Worm (Caenorhabditis elegans) whole organism, L1 larva: ENCODE data around the gene T05E12.3.
A peak's percentile ranks its signal among the peaks of the same experiment; 100 is the strongest.

Experiments used
- C34B4.2 ChIP-seq: sonication (generic microtip); optimal IDR thresholded peaks from 2 replicates; lab custom pipeline; 2017; ENCODE audit warnings: mild to moderate bottlenecking, missing genetic modification characterization, missing compliant biosample characterization
- Y116A8C.19 ChIP-seq: sonication (generic microtip); optimal IDR thresholded peaks from 2 replicates; lab custom pipeline; 2016; ENCODE audit warnings: missing compliant biosample characterization, missing genetic modification characterization, borderline replicate concordance
- aha-1 ChIP-seq: fragments of 150-350 bp; optimal IDR thresholded peaks from 2 replicates; lab custom pipeline; 2014; ENCODE audit warnings: missing biosample characterization, missing genetic modification characterization
- aly-2 ChIP-seq: fragments of 150-350 bp; optimal IDR thresholded peaks from 2 replicates; lab custom pipeline; 2014; ENCODE audit warnings: missing biosample characterization, missing genetic modification characterization
- blmp-1 ChIP-seq: fragments of 150-350 bp; optimal IDR thresholded peaks from 2 replicates; lab custom pipeline; 2014; ENCODE audit warnings: missing biosample characterization, missing genetic modification characterization
- ceh-63 ChIP-seq: fragments of 200-800 bp; sonication (Bioruptor generic); optimal IDR thresholded peaks from 2 replicates; lab custom pipeline; 2018; ENCODE audit warnings: mild to moderate bottlenecking, missing genetic modification characterization, missing compliant biosample characterization
- ceh-82 ChIP-seq, 3 experiments: fragments of 150-350 bp in 1 of 3; sonication (generic microtip) in 2 of 3; optimal IDR thresholded peaks; 2 replicates each; lab custom pipeline; 2014 to 2017; ENCODE audit warnings: missing biosample characterization in 3 of 3, missing genetic modification characterization in 3 of 3
- ces-1 ChIP-seq: fragments of 150-350 bp; optimal IDR thresholded peaks from 2 replicates; lab custom pipeline; 2014; ENCODE audit warnings: missing biosample characterization, missing genetic modification reagents, missing genetic modification characterization
- efl-1 ChIP-seq, 4 experiments: fragments of 150-350 bp; optimal IDR thresholded peaks in 3 of 4; peaks in 1 of 4; 1 replicate in 1 of 4; 2 replicates in 3 of 4; lab custom pipeline; 2014; ENCODE audit warnings: missing biosample characterization in 2 of 4, missing genetic modification characterization in 2 of 4, missing genetic modification reagents in 2 of 4
- egl-13 ChIP-seq: sonication (generic microtip); optimal IDR thresholded peaks from 2 replicates; lab custom pipeline; 2016; ENCODE audit warnings: missing genotype, missing genetic modification reagents, missing genetic modification characterization, missing compliant biosample characterization
- egl-27 ChIP-seq, 2 experiments: fragments of 150-350 bp in 1 of 2; sonication (generic microtip); optimal IDR thresholded peaks; 3 replicates each; lab custom pipeline; 2017 to 2018; ENCODE audit warnings: missing biosample characterization in 2 of 2, missing genetic modification characterization in 2 of 2, missing genetic modification reagents in 2 of 2
- elt-3 ChIP-seq, 6 experiments: fragments of 150-350 bp in 1 of 6; sonication (generic microtip); optimal IDR thresholded peaks; 2 replicates each; lab custom pipeline; 2017 to 2018; ENCODE audit warnings: missing biosample characterization in 6 of 6, missing genetic modification characterization in 6 of 6, inconsistent platforms in 1 of 6
- fkh-10 ChIP-seq: sonication (generic microtip); optimal IDR thresholded peaks from 2 replicates; lab custom pipeline; 2017; ENCODE audit warnings: missing biosample characterization, missing genetic modification reagents, missing genetic modification characterization
- fkh-4 ChIP-seq: sonication (generic microtip); optimal IDR thresholded peaks from 2 replicates; lab custom pipeline; 2016; ENCODE audit warnings: missing compliant biosample characterization, missing genetic modification characterization, borderline replicate concordance
- fos-1 ChIP-seq: fragments of 150-350 bp; optimal IDR thresholded peaks from 2 replicates; lab custom pipeline; 2014; ENCODE audit warnings: missing biosample characterization, missing genetic modification characterization
- grh-1 ChIP-seq: fragments of 200-800 bp; sonication (Bioruptor generic); IDR thresholded peaks from 2 replicates; pipeline ENCODE4 v1.3.6; 2022; ENCODE audit warnings: missing genetic modification reagents, missing genetic modification characterization, missing compliant biosample characterization
- hlh-4 ChIP-seq: sonication (generic microtip); optimal IDR thresholded peaks from 2 replicates; lab custom pipeline; 2016; ENCODE audit warnings: mild to moderate bottlenecking, missing genetic modification characterization, missing compliant biosample characterization
- hpl-2 ChIP-seq: fragments of 150-350 bp; optimal IDR thresholded peaks from 2 replicates; lab custom pipeline; 2014; ENCODE audit warnings: missing biosample characterization, missing genetic modification reagents, missing genetic modification characterization
- isw-1 ChIP-seq: fragments of 200-800 bp; sonication (Bioruptor generic); IDR thresholded peaks from 2 replicates; pipeline ENCODE4 v1.3.6; 2022; ENCODE audit warnings: missing genetic modification characterization, missing compliant biosample characterization
- jun-1 ChIP-seq: fragments of 150-350 bp; optimal IDR thresholded peaks from 2 replicates; lab custom pipeline; 2014; ENCODE audit warnings: missing biosample characterization, missing genetic modification reagents, missing genetic modification characterization
- lin-14 ChIP-seq: fragments of 200-800 bp; sonication (Bioruptor generic); optimal IDR thresholded peaks from 2 replicates; lab custom pipeline; 2018; ENCODE audit warnings: mild to moderate bottlenecking, missing genetic modification characterization, moderate library complexity, missing compliant biosample characterization
- lin-15B ChIP-seq: fragments of 150-350 bp; sonication (generic microtip); optimal IDR thresholded peaks from 3 replicates; lab custom pipeline; 2014; ENCODE audit warnings: missing biosample characterization, missing genetic modification characterization
- lin-39 ChIP-seq: fragments of 150-350 bp; optimal IDR thresholded peaks from 2 replicates; lab custom pipeline; 2014; ENCODE audit warnings: missing biosample characterization, missing genetic modification reagents, missing genetic modification characterization
- mab-9 ChIP-seq: fragments of 200-800 bp; sonication (Bioruptor generic); IDR thresholded peaks from 2 replicates; pipeline ENCODE4 v1.3.6; 2022; ENCODE audit warnings: missing genetic modification reagents, missing genetic modification characterization, missing compliant biosample characterization
- mef-2 ChIP-seq: fragments of 150-350 bp; optimal IDR thresholded peaks from 2 replicates; lab custom pipeline; 2014; ENCODE audit warnings: missing biosample characterization, missing genetic modification characterization
- nhr-12 ChIP-seq: sonication (generic microtip); optimal IDR thresholded peaks from 2 replicates; lab custom pipeline; 2017; ENCODE audit warnings: missing biosample characterization, missing genetic modification characterization
- nhr-20 ChIP-seq: sonication (generic microtip); optimal IDR thresholded peaks from 2 replicates; lab custom pipeline; 2016; ENCODE audit warnings: mild to moderate bottlenecking, missing genetic modification characterization, missing compliant biosample characterization
- nhr-237 ChIP-seq: fragments of 150-350 bp; optimal IDR thresholded peaks from 2 replicates; lab custom pipeline; 2014; ENCODE audit warnings: missing biosample characterization, missing genetic modification characterization
- nhr-28 ChIP-seq: fragments of 150-350 bp; optimal IDR thresholded peaks from 2 replicates; lab custom pipeline; 2014; ENCODE audit warnings: missing biosample characterization, missing genetic modification characterization
- nhr-47 ChIP-seq: sonication (generic microtip); optimal IDR thresholded peaks from 2 replicates; lab custom pipeline; 2016; ENCODE audit warnings: mild to moderate bottlenecking, missing genetic modification characterization, moderate library complexity, missing compliant biosample characterization
- nhr-71 ChIP-seq: sonication (generic microtip); optimal IDR thresholded peaks from 2 replicates; lab custom pipeline; 2016; ENCODE audit warnings: mild to moderate bottlenecking, missing genetic modification characterization, moderate library complexity, missing compliant biosample characterization
- nhr-84 ChIP-seq: sonication (generic microtip); optimal IDR thresholded peaks from 2 replicates; lab custom pipeline; 2017; ENCODE audit warnings: missing biosample characterization, missing genetic modification characterization
- nhr-85 ChIP-seq: sonication (generic microtip); peaks from one replicate; lab custom pipeline; 2016; ENCODE audit warnings: missing genetic modification characterization, inconsistent platforms, missing compliant biosample characterization
- nhr-90 ChIP-seq: sonication (generic microtip); optimal IDR thresholded peaks from 2 replicates; lab custom pipeline; 2016; ENCODE audit warnings: mild to moderate bottlenecking, missing genetic modification characterization, missing compliant biosample characterization; ENCODE audit not compliant: poor library complexity
- pax-3 ChIP-seq: fragments of 200-800 bp; sonication (Bioruptor generic); optimal IDR thresholded peaks from 2 replicates; lab custom pipeline; 2018; ENCODE audit warnings: mild to moderate bottlenecking, missing genetic modification characterization, moderate library complexity, missing compliant biosample characterization
- pqm-1 ChIP-seq: sonication (generic microtip); optimal IDR thresholded peaks from 3 replicates; lab custom pipeline; 2017; ENCODE audit warnings: missing biosample characterization, missing genetic modification characterization
- skn-1 ChIP-seq: fragments of 150-350 bp; optimal IDR thresholded peaks from 2 replicates; lab custom pipeline; 2014; ENCODE audit warnings: missing biosample characterization, missing genetic modification characterization
- snu-23 ChIP-seq: sonication (generic microtip); optimal IDR thresholded peaks from 2 replicates; lab custom pipeline; 2016; ENCODE audit warnings: missing genetic modification characterization, missing compliant biosample characterization
- tbx-2 ChIP-seq: sonication (generic microtip); optimal IDR thresholded peaks from 2 replicates; lab custom pipeline; 2016; ENCODE audit warnings: missing genetic modification characterization, missing compliant biosample characterization
- unc-130 ChIP-seq: fragments of 150-350 bp; optimal IDR thresholded peaks from 2 replicates; lab custom pipeline; 2017; ENCODE audit warnings: missing biosample characterization, missing genetic modification characterization, inconsistent platforms
- unc-30 ChIP-seq: sonication (generic microtip); optimal IDR thresholded peaks from 2 replicates; lab custom pipeline; 2017; ENCODE audit warnings: missing biosample characterization, missing genetic modification characterization
- unc-98 ChIP-seq: fragments of 200-800 bp; sonication (Bioruptor generic); IDR thresholded peaks from 2 replicates; pipeline ENCODE4 v1.3.6; 2022; ENCODE audit warnings: missing genetic modification characterization, missing compliant biosample characterization
- zag-1 ChIP-seq: fragments of 150-350 bp; optimal IDR thresholded peaks from 2 replicates; lab custom pipeline; 2014; ENCODE audit warnings: missing biosample characterization, missing genetic modification characterization

T05E12.3 gene

ce11 chrV:17079795-17080194 lies 2.0 kb upstream of the T05E12.3 start, which contains the start of gene srw-20:
Gene srw-20, minus strand, starts transcription at chrV:17079895.
- TF ChIP-seq elt-3 (tag; optimal IDR thresholded peaks at IDR 0.05; lab: Kevin White, UChicago) (no peak), grh-1 (GFP tag; lab: Robert Waterston, UW) (no peak), nhr-47 (no peak), snu-23 (GFP tag; lab: Kevin White, UChicago) (no peak), mef-2 (tag; lab: Kevin White, UChicago) (no peak), unc-98 (GFP tag; lab: Robert Waterston, UW) (no peak), fos-1 (tag; lab: Kevin White, UChicago) (no peak), fkh-4 (tag; lab: Kevin White, UChicago) (no peak), nhr-12 (tag; lab: Kevin White, UChicago) (no peak), unc-30 (no peak)
- TF ChIP-seq, all 84 proteins: peak for 0

ce11 chrV:17075900-17076299 lies 1.9 kb downstream of the T05E12.3 start, which contains the start of gene str-125:
Gene str-125, minus strand, starts transcription at chrV:17076000.
- TF ChIP-seq nhr-20 (tag; lab: Kevin White, UChicago) (no peak), nhr-85 (tag; lab: Kevin White, UChicago) (no peak), ces-1 (no peak), egl-27 (tag; optimal IDR thresholded peaks at IDR 0.05; lab: Kevin White, UChicago) (no peak), nhr-28 (tag; lab: Kevin White, UChicago) (no peak), elt-3 (tag; optimal IDR thresholded peaks at IDR 0.05; lab: Kevin White, UChicago) (no peak), hlh-4 (tag; lab: Kevin White, UChicago) (no peak), lin-39 (tag; lab: Kevin White, UChicago) (no peak), pax-3 (tag; lab: Kevin White, UChicago) (no peak), isw-1 (GFP tag; lab: Robert Waterston, UW) (no peak), jun-1 (tag; lab: Kevin White, UChicago) (no peak), fkh-10 (GFP tag; lab: Kevin White, UChicago) (no peak), aha-1 (no peak), nhr-84 (tag; lab: Kevin White, UChicago) (no peak), lin-14 (GFP tag; lab: Kevin White, UChicago) (no peak)

ce11 chrV:17071578-17071977 lies 6.2 kb downstream of the T05E12.3 start, which contains the start of gene srbc-14:
Gene srbc-14, minus strand, starts transcription at chrV:17071678.
- TF ChIP-seq hpl-2 (GFP tag; lab: Kevin White, UChicago): no peak
- no peak for TF ChIP-seq tbx-2 (tag; lab: Kevin White, UChicago)
- TF ChIP-seq blmp-1 (tag; lab: Kevin White, UChicago): no peak
- no peak for TF ChIP-seq lin-15B (tag; lab: Kevin White, UChicago)
- TF ChIP-seq mab-9 (GFP tag; lab: Robert Waterston, UW): no peak
- TF ChIP-seq aly-2 (tag; lab: Kevin White, UChicago): no peak

- no peak for TF ChIP-seq nhr-85 (tag; lab: Kevin White, UChicago)
- no peak for TF ChIP-seq egl-27 (tag; optimal IDR thresholded peaks at IDR 0.05; lab: Kevin White, UChicago)
- TF ChIP-seq efl-1 (optimal IDR thresholded peaks at IDR 0.05; lab: Kevin White, UChicago): no peak
- TF ChIP-seq efl-1 (GFP tag; optimal IDR thresholded peaks at IDR 0.05 in 1 of 2; lab: Kevin White, UChicago): peak in 1 of 2 experiments; percentile 65
- TF ChIP-seq nhr-90 (tag; lab: Kevin White, UChicago): no peak
- TF ChIP-seq Y116A8C.19 (tag; lab: Kevin White, UChicago): no peak
Measured at ce11 chrV:17068839-17069238, 8.9 kb downstream of the T05E12.3 start, which contains the start of gene T05E12.8. Gene T05E12.8, plus strand, starts transcription at chrV:17069139.

- TF ChIP-seq nhr-237 (tag; lab: Kevin White, UChicago) (no peak), pqm-1 (no peak), zag-1 (tag; lab: Kevin White, UChicago) (no peak), tbx-2 (tag; lab: Kevin White, UChicago) (no peak), unc-130 (tag; lab: Kevin White, UChicago) (no peak), skn-1 (tag; lab: Kevin White, UChicago) (no peak), ceh-82 (tag; optimal IDR thresholded peaks at IDR 0.05; lab: Kevin White, UChicago) (no peak), jun-1 (tag; lab: Kevin White, UChicago) (no peak), egl-13 (tag; lab: Kevin White, UChicago) (no peak), nhr-71 (tag; lab: Kevin White, UChicago) (no peak), fkh-10 (GFP tag; lab: Kevin White, UChicago) (no peak), mef-2 (tag; lab: Kevin White, UChicago) (no peak), hpl-2 (GFP tag; lab: Kevin White, UChicago) (no peak), C34B4.2 (tag; lab: Kevin White, UChicago) (no peak), nhr-12 (tag; lab: Kevin White, UChicago) (no peak), egl-27 (tag; optimal IDR thresholded peaks at IDR 0.05; lab: Kevin White, UChicago) (no peak), fkh-4 (tag; lab: Kevin White, UChicago) (no peak), ceh-63 (no peak)
Measured at ce11 chrV:17066634-17067033, 11.2 kb downstream of the T05E12.3 start.
